Fruit fly (Drosophila melanogaster): Measurements from ENCODE around the gene mura.

mura gene

DNA sequence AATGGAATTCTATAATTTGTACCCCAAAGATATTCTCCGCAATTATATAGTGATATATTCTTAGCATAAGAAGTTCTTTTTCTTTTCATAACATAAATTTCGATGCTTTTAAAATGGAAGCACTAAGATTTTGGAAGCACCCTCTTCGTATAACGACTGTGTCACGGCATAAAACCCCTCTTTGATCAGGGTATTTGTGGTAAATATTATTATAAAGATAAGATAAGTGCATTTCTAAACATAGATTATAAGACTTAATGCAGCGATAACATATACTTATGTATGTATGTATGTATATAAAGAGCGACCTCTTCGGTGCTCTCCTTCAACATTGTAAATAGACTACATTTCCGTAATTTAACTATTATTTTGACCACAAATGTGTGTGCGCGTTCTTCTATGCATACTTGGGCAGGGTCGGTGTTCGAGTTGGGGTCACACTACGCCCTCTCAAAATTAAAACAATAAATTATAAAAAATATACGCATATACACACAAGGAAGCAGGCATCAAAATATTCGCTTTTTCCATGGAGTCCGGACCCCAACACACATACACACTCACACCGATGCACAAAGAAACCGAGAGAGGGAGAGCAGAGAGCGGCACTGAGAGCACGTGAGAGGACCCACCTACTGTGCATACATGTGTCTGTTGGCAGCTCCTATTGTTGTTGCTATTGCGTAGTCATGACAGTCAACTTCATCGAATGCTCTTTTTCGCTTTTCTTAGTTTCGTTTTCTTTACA, 1.2 kb downstream of the mura start (continued):
- no peak for TF ChIP-seq CG12299 (tag; optimal IDR thresholded peaks at IDR 0.05)
- no peak for TF ChIP-seq CG1602 (GFP tag; optimal IDR thresholded peaks at IDR 0.05)
- TF ChIP-seq Fer1 (GFP tag; optimal IDR thresholded peaks at IDR 0.05), result peak; percentile 26
- no peak for TF ChIP-seq CG2116 (GFP tag; optimal IDR thresholded peaks at IDR 0.05)
- peak; percentile 17 for TF ChIP-seq CG17359 (tag; optimal IDR thresholded peaks at IDR 0.05)
- peak; percentile 12 for TF ChIP-seq lbe (GFP tag; optimal IDR thresholded peaks at IDR 0.05)
- no peak for TF ChIP-seq CG2129 (GFP tag; IDR thresholded peaks at IDR 0.05; ENCODE audit: partially characterized antibody)
- TF ChIP-seq Deaf1 (tag; optimal IDR thresholded peaks at IDR 0.05), result no peak
- TF ChIP-seq yki (optimal IDR thresholded peaks at IDR 0.05), result peak; percentile 96
- TF ChIP-seq ATbp (GFP tag; optimal IDR thresholded peaks at IDR 0.05), result peak; percentile 27
- TF ChIP-seq CG15601 (tag; optimal IDR thresholded peaks at IDR 0.05), result peak; percentile 52
- TF ChIP-seq trem (tag; optimal IDR thresholded peaks at IDR 0.05), result peak; percentile 7
- no peak for TF ChIP-seq phol (tag; optimal IDR thresholded peaks at IDR 0.05)
- TF ChIP-seq CG12104 (GFP tag; optimal IDR thresholded peaks at IDR 0.05), result no peak

DNA sequence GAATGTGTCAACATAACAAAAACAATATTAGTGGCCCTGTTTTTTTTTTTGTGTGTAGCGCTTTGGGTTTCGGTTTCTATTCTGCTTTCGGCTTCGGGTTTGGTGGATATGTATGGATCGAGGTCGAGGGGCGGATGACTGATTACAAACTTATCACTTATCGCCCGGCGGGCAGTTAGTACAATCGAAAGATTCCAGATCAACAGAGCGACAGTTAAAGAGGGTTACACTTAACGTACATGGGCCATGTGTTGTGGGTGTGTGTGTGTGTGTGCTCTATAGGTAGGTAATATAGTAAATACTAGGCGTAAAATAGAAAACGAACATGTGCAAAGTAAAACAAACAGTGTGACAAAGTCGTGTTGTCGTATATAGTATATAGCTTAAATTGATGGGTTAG, 2.8 kb downstream of the mura start:
- peak; percentile 12 for TF ChIP-seq mirr (GFP tag; optimal IDR thresholded peaks at IDR 0.05)
- no peak for TF ChIP-seq z (GFP tag; IDR thresholded peaks at IDR 0.05)
- TF ChIP-seq CG17612 (GFP tag; IDR thresholded peaks at IDR 0.05), result no peak
- TF ChIP-seq CG15479 (GFP tag; optimal IDR thresholded peaks at IDR 0.05), result peak; percentile 18
- TF ChIP-seq vvl (GFP tag; IDR thresholded peaks at IDR 0.05), result 0 out of 2 replicates have a peak, but pooled peaks have one; percentile 14
- peak; percentile 80 for TF ChIP-seq GATAe (GFP tag; conservative IDR thresholded peaks at IDR 0.05)
- TF ChIP-seq insv (GFP tag; optimal IDR thresholded peaks at IDR 0.05), result no peak
- no peak for TF ChIP-seq eve (GFP tag; optimal IDR thresholded peaks at IDR 0.05)
- TF ChIP-seq crp (GFP tag; optimal IDR thresholded peaks at IDR 0.05), result no peak
- TF ChIP-seq caup (GFP tag; optimal IDR thresholded peaks at IDR 0.05; ENCODE audit: severe bottlenecking), result no peak
- peak; percentile 40 for TF ChIP-seq cg (GFP tag; optimal IDR thresholded peaks at IDR 0.05)
- TF ChIP-seq Med (GFP tag), result peak; percentile 26
- TF ChIP-seq B-H1 (GFP tag; IDR thresholded peaks at IDR 0.05), result no peak
- TF ChIP-seq zfh2 (GFP tag; optimal IDR thresholded peaks at IDR 0.05), result no peak
- TF ChIP-seq twi (tag; optimal IDR thresholded peaks at IDR 0.05), result peak; percentile 70
- TF ChIP-seq CG6813 (GFP tag; optimal IDR thresholded peaks at IDR 0.05), result peak; percentile 10
- no peak for TF ChIP-seq CG11247 (GFP tag; IDR thresholded peaks at IDR 0.05)
- TF ChIP-seq wek (GFP tag; optimal IDR thresholded peaks at IDR 0.05), result peak; percentile 15
- TF ChIP-seq fd102C (GFP tag; optimal IDR thresholded peaks at IDR 0.05), result no peak
- no peak for TF ChIP-seq Bgb (GFP tag; IDR thresholded peaks at IDR 0.05; ENCODE audit: partially characterized antibody)
- TF ChIP-seq unc-4 (GFP tag; IDR thresholded peaks at IDR 0.05; ENCODE audit: partially characterized antibody), result no peak
- no peak for TF ChIP-seq CG10543 (GFP tag; optimal IDR thresholded peaks at IDR 0.05)
- no peak for TF ChIP-seq CG7963 (GFP tag; IDR thresholded peaks at IDR 0.05; ENCODE audit: partially characterized antibody)
- TF ChIP-seq pnt (GFP tag; optimal IDR thresholded peaks at IDR 0.05), result no peak
- no peak for TF ChIP-seq Meics (GFP tag; optimal IDR thresholded peaks at IDR 0.05)
- TF ChIP-seq dan (GFP tag; IDR thresholded peaks at IDR 0.05), result no peak
- TF ChIP-seq CG9215 (GFP tag; IDR thresholded peaks at IDR 0.05), result no peak
- no peak for TF ChIP-seq stc (GFP tag; IDR thresholded peaks at IDR 0.05)
- TF ChIP-seq CG7357 (GFP tag; IDR thresholded peaks at IDR 0.05), result no peak
- no peak for TF ChIP-seq CG1647 (GFP tag; optimal IDR thresholded peaks at IDR 0.05)
- TF ChIP-seq CHES-1-like (GFP tag; optimal IDR thresholded peaks at IDR 0.05), result no peak
- TF ChIP-seq oc (tag; optimal IDR thresholded peaks at IDR 0.05), result no peak
- TF ChIP-seq exex (tag; optimal IDR thresholded peaks at IDR 0.05), result no peak
- TF ChIP-seq CG2116 (GFP tag; optimal IDR thresholded peaks at IDR 0.05), result no peak
- no peak for TF ChIP-seq repo (GFP tag; optimal IDR thresholded peaks at IDR 0.05)
- TF ChIP-seq Fer2 (tag; optimal IDR thresholded peaks at IDR 0.05), result no peak
